Worm (Caenorhabditis elegans) whole organism, L2 larva: Measurements from ENCODE around the gene idpb-4.
A peak's percentile ranks its signal among the peaks of the same experiment; 100 is the strongest.

Source experiments
- C34F6.9 ChIP-seq: fragments of 150-350 bp; optimal IDR thresholded peaks from 2 replicates; lab custom pipeline; 2014; ENCODE audit warnings: missing biosample characterization, missing genetic modification characterization
- F13H6.1 ChIP-seq: sonication (generic microtip); optimal IDR thresholded peaks from 2 replicates; lab custom pipeline; 2016; ENCODE audit warnings: missing genetic modification characterization, missing compliant biosample characterization
- R02D3.7 ChIP-seq: fragments of 150-350 bp; optimal IDR thresholded peaks from 2 replicates; lab custom pipeline; 2014; ENCODE audit warnings: missing biosample characterization, missing genetic modification characterization
- Y55F3AM.14 ChIP-seq: fragments of 200-800 bp; sonication (Bioruptor generic); optimal IDR thresholded peaks from 2 replicates; lab custom pipeline; 2018; ENCODE audit warnings: mild to moderate bottlenecking, missing genetic modification characterization, missing compliant biosample characterization
- ZK546.5 ChIP-seq: sonication (generic microtip); optimal IDR thresholded peaks from 2 replicates; lab custom pipeline; 2017; ENCODE audit warnings: missing biosample characterization, missing genetic modification characterization
- alr-1 ChIP-seq: fragments of 150-350 bp; optimal IDR thresholded peaks from 2 replicates; lab custom pipeline; 2014; ENCODE audit warnings: missing biosample characterization, missing genetic modification characterization
- ama-1 ChIP-seq: fragments of 150-350 bp; optimal IDR thresholded peaks from 2 replicates; lab custom pipeline; 2018; ENCODE audit warnings: inconsistent platforms
- blmp-1 ChIP-seq: sonication (generic microtip); optimal IDR thresholded peaks from 2 replicates; lab custom pipeline; 2017; ENCODE audit warnings: missing genetic modification characterization, mild to moderate bottlenecking, missing compliant biosample characterization, antibody characterized with exemption, moderate library complexity; ENCODE audit not compliant: insufficient read depth
- crh-2 ChIP-seq: sonication (generic microtip); optimal IDR thresholded peaks from 2 replicates; lab custom pipeline; 2017; ENCODE audit warnings: missing biosample characterization, missing genetic modification characterization
- dmd-4 ChIP-seq: sonication (generic microtip); optimal IDR thresholded peaks from 2 replicates; lab custom pipeline; 2017; ENCODE audit warnings: missing biosample characterization, missing genetic modification characterization
- egl-27 ChIP-seq: sonication (generic microtip); optimal IDR thresholded peaks from 3 replicates; lab custom pipeline; 2017; ENCODE audit warnings: missing biosample characterization, missing genetic modification reagents, missing genetic modification characterization
- elt-3 ChIP-seq: sonication (generic microtip); optimal IDR thresholded peaks from 2 replicates; lab custom pipeline; 2017; ENCODE audit warnings: missing biosample characterization, missing genetic modification characterization
- fos-1 ChIP-seq: fragments of 150-350 bp; optimal IDR thresholded peaks from 2 replicates; lab custom pipeline; 2014; ENCODE audit warnings: missing biosample characterization, missing genetic modification characterization
- gmeb-1 ChIP-seq: fragments of 150-350 bp; optimal IDR thresholded peaks from 2 replicates; lab custom pipeline; 2014; ENCODE audit warnings: missing biosample characterization, missing genetic modification characterization
- lin-11 ChIP-seq: fragments of 150-350 bp; sonication (generic microtip); optimal IDR thresholded peaks from 2 replicates; lab custom pipeline; 2014; ENCODE audit warnings: missing biosample characterization, missing genetic modification characterization, inconsistent platforms, mixed read lengths
- lin-13 ChIP-seq: fragments of 150-350 bp; optimal IDR thresholded peaks from 2 replicates; lab custom pipeline; 2014; ENCODE audit warnings: missing biosample characterization, missing genetic modification reagents, missing genetic modification characterization
- lin-39 ChIP-seq: fragments of 150-350 bp; optimal IDR thresholded peaks from 2 replicates; lab custom pipeline; 2014; ENCODE audit warnings: missing biosample characterization, missing genetic modification reagents, missing genetic modification characterization
- lsy-2 ChIP-seq, 2 experiments: fragments of 150-350 bp in 1 of 2; sonication (generic microtip) in 1 of 2; optimal IDR thresholded peaks; 2 replicates each; lab custom pipeline; 2014 to 2017; ENCODE audit warnings: missing biosample characterization in 2 of 2, missing genetic modification characterization in 2 of 2
- mab-5 ChIP-seq: fragments of 150-350 bp; optimal IDR thresholded peaks from 2 replicates; lab custom pipeline; 2014; ENCODE audit warnings: missing biosample characterization, missing genetic modification characterization
- mdl-1 ChIP-seq, 2 experiments: fragments of 150-350 bp in 1 of 2; sonication (generic microtip) in 1 of 2; optimal IDR thresholded peaks; 2 replicates each; lab custom pipeline; 2017; ENCODE audit warnings: missing biosample characterization in 2 of 2, missing genetic modification characterization in 2 of 2
- nhr-10 ChIP-seq: sonication (generic microtip); optimal IDR thresholded peaks from 2 replicates; lab custom pipeline; 2017; ENCODE audit warnings: missing biosample characterization, missing genetic modification characterization
- nhr-129 ChIP-seq: fragments of 150-350 bp; optimal IDR thresholded peaks from 2 replicates; lab custom pipeline; 2014; ENCODE audit warnings: missing biosample characterization, missing genetic modification characterization
- nhr-21 ChIP-seq: fragments of 150-350 bp; optimal IDR thresholded peaks from 2 replicates; lab custom pipeline; 2014; ENCODE audit warnings: missing biosample characterization, missing genetic modification characterization
- nhr-23 ChIP-seq: fragments of 150-350 bp; optimal IDR thresholded peaks from 2 replicates; lab custom pipeline; 2014; ENCODE audit warnings: missing biosample characterization, missing genetic modification reagents, missing genetic modification characterization
- nhr-25 ChIP-seq: fragments of 150-350 bp; sonication (generic microtip); optimal IDR thresholded peaks from 3 replicates; lab custom pipeline; 2014; ENCODE audit warnings: missing biosample characterization, missing genetic modification characterization
- nhr-6 ChIP-seq: fragments of 150-350 bp; optimal IDR thresholded peaks from 2 replicates; lab custom pipeline; 2014; ENCODE audit warnings: missing biosample characterization, missing genetic modification characterization
- nhr-77 ChIP-seq: fragments of 150-350 bp; optimal IDR thresholded peaks from 2 replicates; lab custom pipeline; 2014; ENCODE audit warnings: missing biosample characterization, missing genetic modification characterization
- peb-1 ChIP-seq: fragments of 150-350 bp; optimal IDR thresholded peaks from 2 replicates; lab custom pipeline; 2014; ENCODE audit warnings: missing biosample characterization, missing genetic modification characterization
- sem-4 ChIP-seq: fragments of 150-350 bp; optimal IDR thresholded peaks from 2 replicates; lab custom pipeline; 2014; ENCODE audit warnings: missing biosample characterization, missing genetic modification reagents, missing genetic modification characterization
- sma-3 ChIP-seq: sonication (generic microtip); optimal IDR thresholded peaks from 2 replicates; lab custom pipeline; 2016; ENCODE audit warnings: missing genetic modification reagents, missing genetic modification characterization, missing compliant biosample characterization
- sma-9 ChIP-seq, 2 experiments: fragments of 150-350 bp in 1 of 2; sonication (generic microtip) in 1 of 2; optimal IDR thresholded peaks; 2 replicates each; lab custom pipeline; 2014 to 2016; ENCODE audit warnings: missing genetic modification characterization in 2 of 2, mild to moderate bottlenecking in 1 of 2, missing biosample characterization in 1 of 2, missing compliant biosample characterization in 1 of 2, missing genetic modification reagents in 1 of 2, moderate library complexity in 1 of 2
- snpc-4 ChIP-seq: fragments of 150-350 bp; optimal IDR thresholded peaks from 2 replicates; lab custom pipeline; 2014; ENCODE audit warnings: missing biosample characterization, missing genetic modification characterization
- unc-39 ChIP-seq: fragments of 150-350 bp; optimal IDR thresholded peaks from 2 replicates; lab custom pipeline; 2014; ENCODE audit warnings: missing biosample characterization, missing genetic modification characterization
- unc-55 ChIP-seq: fragments of 150-350 bp; sonication (generic microtip); optimal IDR thresholded peaks from 3 replicates; lab custom pipeline; 2014; ENCODE audit warnings: missing biosample characterization, missing genetic modification reagents, missing genetic modification characterization
- unc-62 ChIP-seq: fragments of 150-350 bp; optimal IDR thresholded peaks from 2 replicates; lab custom pipeline; 2014; ENCODE audit warnings: missing biosample characterization, missing genetic modification reagents, missing genetic modification characterization
- zag-1 ChIP-seq: fragments of 150-350 bp; optimal IDR thresholded peaks from 2 replicates; lab custom pipeline; 2014; ENCODE audit warnings: missing biosample characterization, missing genetic modification characterization
- ztf-4 ChIP-seq: fragments of 150-350 bp; optimal IDR thresholded peaks from 2 replicates; lab custom pipeline; 2014; ENCODE audit warnings: missing biosample characterization, missing genetic modification characterization

The idpb-4 gene

ce11 chrII:8743379-8744173, 6.2 kb upstream of the idpb-4 start, which contains the start of gene mak-1 (continued):
- peak; percentile 51 for TF ChIP-seq F13H6.1 (tag; lab: Kevin White, UChicago)
- TF ChIP-seq, all 48 proteins: peak for 10

- peak; percentile 34 for TF ChIP-seq C34F6.9 (tag; lab: Kevin White, UChicago)
- peak; percentile 26 for TF ChIP-seq lin-11 (tag; lab: Kevin White, UChicago)
- TF ChIP-seq lin-13 (GFP tag; lab: Kevin White, UChicago) = peak; percentile 14
- no peak for TF ChIP-seq nhr-10 (tag; lab: Kevin White, UChicago)
- peak in 1 of 2 experiments; percentile 49 for TF ChIP-seq lsy-2 (tag; optimal IDR thresholded peaks at IDR 0.05; lab: Kevin White, UChicago)
These were observed 5.6 kb upstream of the idpb-4 start for ce11 chrII:8742972-8743371.

- TF ChIP-seq fos-1 (peak; percentile 18), C34F6.9 (tag; lab: Kevin White, UChicago) (peak; percentile 22), lin-13 (GFP tag; lab: Kevin White, UChicago) (peak; percentile 14), lsy-2 (tag; optimal IDR thresholded peaks at IDR 0.05; lab: Kevin White, UChicago) (peak in 1 of 2 experiments; percentile 72), zag-1 (tag; lab: Kevin White, UChicago) (no peak), egl-27 (tag; lab: Kevin White, UChicago) (peak; percentile 38), unc-55 (no peak), crh-2 (tag; lab: Kevin White, UChicago) (peak; percentile 43), nhr-21 (tag; lab: Kevin White, UChicago) (peak; percentile 95), blmp-1 (tag; lab: Kevin White, UChicago) (peak; percentile 78), nhr-129 (tag; lab: Kevin White, UChicago) (peak; percentile 58), Y55F3AM.14 (peak; percentile 73), sem-4 (tag; lab: Kevin White, UChicago) (peak; percentile 16), mab-5 (tag; lab: Kevin White, UChicago) (peak; percentile 14), sma-9 (GFP tag; optimal IDR thresholded peaks at IDR 0.05; lab: Kevin White, UChicago) (peak; percentile 98), sma-9 (tag; optimal IDR thresholded peaks at IDR 0.05; lab: Kevin White, UChicago) (no peak), gmeb-1 (tag; lab: Kevin White, UChicago) (peak; percentile 66), nhr-77 (no peak), nhr-6 (tag; lab: Kevin White, UChicago) (peak; percentile 27), nhr-25 (peak; percentile 95), mdl-1 (tag; optimal IDR thresholded peaks at IDR 0.05; lab: Kevin White, UChicago) (peak; percentile 89 to 90), nhr-23 (no peak), snpc-4 (tag; lab: Kevin White, UChicago) (no peak), F13H6.1 (tag; lab: Kevin White, UChicago) (peak; percentile 38)
These were observed 4.9 kb upstream of the idpb-4 start for ce11 chrII:8742006-8742847.

ce11 chrII:8741277-8741676, 3.9 kb upstream of the idpb-4 start:
- peak; percentile 97 for TF ChIP-seq sma-9 (GFP tag; optimal IDR thresholded peaks at IDR 0.05; lab: Kevin White, UChicago)
- no peak for TF ChIP-seq sma-9 (tag; optimal IDR thresholded peaks at IDR 0.05; lab: Kevin White, UChicago)
- peak; percentile 42 for TF ChIP-seq fos-1
- no peak for TF ChIP-seq unc-39
- TF ChIP-seq ztf-4 (tag; lab: Kevin White, UChicago) = peak; percentile 15
- TF ChIP-seq lin-11 (tag; lab: Kevin White, UChicago) = no peak
- TF ChIP-seq unc-62 (GFP tag; lab: Kevin White, UChicago) = no peak
- TF ChIP-seq lin-39 = no peak
- peak; percentile 1 for TF ChIP-seq lin-13 (GFP tag; lab: Kevin White, UChicago)
- TF ChIP-seq nhr-23 = no peak
- no peak for TF ChIP-seq dmd-4 (tag; lab: Kevin White, UChicago)
- TF ChIP-seq sma-3 (GFP tag; lab: Kevin White, UChicago) = no peak
- no peak for TF ChIP-seq elt-3 (tag; lab: Kevin White, UChicago)
- TF ChIP-seq egl-27 (tag; lab: Kevin White, UChicago) = no peak
- TF ChIP-seq F13H6.1 (tag; lab: Kevin White, UChicago) = peak; percentile 62
- TF ChIP-seq C34F6.9 (tag; lab: Kevin White, UChicago) = peak; percentile 26
- no peak for TF ChIP-seq R02D3.7 (tag; lab: Kevin White, UChicago)
- TF ChIP-seq zag-1 (tag; lab: Kevin White, UChicago) = no peak
- TF ChIP-seq mdl-1 (tag; optimal IDR thresholded peaks at IDR 0.05; lab: Kevin White, UChicago) = peak in 1 of 2 experiments; percentile 74
- TF ChIP-seq snpc-4 (tag; lab: Kevin White, UChicago) = no peak
- TF ChIP-seq lsy-2 (tag; optimal IDR thresholded peaks at IDR 0.05; lab: Kevin White, UChicago) = peak in 1 of 2 experiments; percentile 48
- TF ChIP-seq ama-1 (lab: Kevin White, UChicago) = peak; percentile 28
- no peak for TF ChIP-seq sem-4 (tag; lab: Kevin White, UChicago)
- TF ChIP-seq Y55F3AM.14 = no peak
- no peak for TF ChIP-seq crh-2 (tag; lab: Kevin White, UChicago)
- no peak for TF ChIP-seq ZK546.5 (tag; lab: Kevin White, UChicago)
- peak; percentile 29 for TF ChIP-seq nhr-6 (tag; lab: Kevin White, UChicago)
- no peak for TF ChIP-seq peb-1
- TF ChIP-seq nhr-129 (tag; lab: Kevin White, UChicago) = peak; percentile 70
- TF ChIP-seq alr-1 (tag; lab: Kevin White, UChicago) = no peak
- TF ChIP-seq, all 48 proteins: peak for 11
